Worm (Caenorhabditis elegans) whole organism, L3 larva: ENCODE data around the gene attf-2.

Experiments used
- R02D3.7 ChIP-seq: fragments of 150-350 bp; optimal IDR thresholded peaks from 2 replicates; lab custom pipeline; 2014; ENCODE audit warnings: missing biosample characterization, missing genetic modification characterization
- ZK546.5 ChIP-seq: sonication (generic microtip); optimal IDR thresholded peaks from 2 replicates; lab custom pipeline; 2017; ENCODE audit warnings: missing biosample characterization, missing genetic modification characterization
- aly-2 ChIP-seq: fragments of 150-350 bp; optimal IDR thresholded peaks from 2 replicates; lab custom pipeline; 2014; ENCODE audit warnings: missing biosample characterization, missing genetic modification characterization
- ama-1 ChIP-seq: fragments of 150-350 bp; optimal IDR thresholded peaks from 2 replicates; lab custom pipeline; 2018
- ceh-16 ChIP-seq: sonication (generic microtip); optimal IDR thresholded peaks from 2 replicates; lab custom pipeline; 2017; ENCODE audit warnings: missing biosample characterization, missing genetic modification characterization
- ceh-28 ChIP-seq: fragments of 150-350 bp; optimal IDR thresholded peaks from 2 replicates; lab custom pipeline; 2014; ENCODE audit warnings: missing biosample characterization, missing genetic modification reagents, missing genetic modification characterization
- ceh-82 ChIP-seq: fragments of 150-350 bp; optimal IDR thresholded peaks from 2 replicates; lab custom pipeline; 2014; ENCODE audit warnings: missing biosample characterization, missing genetic modification characterization
- ceh-9 ChIP-seq: sonication (generic microtip); optimal IDR thresholded peaks from 2 replicates; lab custom pipeline; 2018; ENCODE audit warnings: missing biosample characterization, missing genetic modification characterization
- daf-12 ChIP-seq: fragments of 150-350 bp; optimal IDR thresholded peaks from 2 replicates; lab custom pipeline; 2014; ENCODE audit warnings: missing biosample characterization, missing genetic modification reagents, missing genetic modification characterization
- egl-27 ChIP-seq: sonication (generic microtip); optimal IDR thresholded peaks from 4 replicates; lab custom pipeline; 2017; ENCODE audit warnings: missing biosample characterization, missing genetic modification reagents, missing genetic modification characterization
- egl-5 ChIP-seq: fragments of 150-350 bp; optimal IDR thresholded peaks from 2 replicates; lab custom pipeline; 2017; ENCODE audit warnings: missing biosample characterization, missing genetic modification reagents, missing genetic modification characterization, inconsistent platforms
- elt-1 ChIP-seq: fragments of 150-350 bp; optimal IDR thresholded peaks from 2 replicates; lab custom pipeline; 2014; ENCODE audit warnings: missing biosample characterization, missing genetic modification characterization
- elt-2 ChIP-seq: sonication (generic microtip); optimal IDR thresholded peaks from 2 replicates; lab custom pipeline; 2016; ENCODE audit warnings: missing genetic modification reagents, mild to moderate bottlenecking, missing genetic modification characterization, missing compliant biosample characterization
- elt-3 ChIP-seq, 3 experiments: fragments of 150-350 bp in 1 of 3; sonication (generic microtip) in 2 of 3; optimal IDR thresholded peaks; 2 replicates in 2 of 3; 4 replicates in 1 of 3; lab custom pipeline; 2014 to 2017; ENCODE audit warnings: missing biosample characterization in 3 of 3, missing genetic modification characterization in 3 of 3
- eor-1 ChIP-seq, 2 experiments: fragments of 150-350 bp; optimal IDR thresholded peaks; 2 replicates each; lab custom pipeline; 2014 to 2018; ENCODE audit warnings: missing biosample characterization in 2 of 2, missing genetic modification characterization in 2 of 2
- fkh-10 ChIP-seq: sonication (generic microtip); optimal IDR thresholded peaks from 2 replicates; lab custom pipeline; 2017; ENCODE audit warnings: missing biosample characterization, missing genetic modification reagents, missing genetic modification characterization
- fkh-2 ChIP-seq: fragments of 150-350 bp; optimal IDR thresholded peaks from 2 replicates; lab custom pipeline; 2014; ENCODE audit warnings: missing biosample characterization, missing genetic modification reagents, missing genetic modification characterization
- fos-1 ChIP-seq: fragments of 150-350 bp; optimal IDR thresholded peaks from 2 replicates; lab custom pipeline; 2014; ENCODE audit warnings: missing biosample characterization, missing genetic modification characterization
- hmg-11 ChIP-seq: sonication (generic microtip); optimal IDR thresholded peaks from 2 replicates; lab custom pipeline; 2016; ENCODE audit warnings: missing genetic modification characterization, missing compliant biosample characterization
- jun-1 ChIP-seq: fragments of 150-350 bp; optimal IDR thresholded peaks from 2 replicates; lab custom pipeline; 2014; ENCODE audit warnings: missing biosample characterization, missing genetic modification reagents, missing genetic modification characterization
- lin-15B ChIP-seq: fragments of 150-350 bp; optimal IDR thresholded peaks from 2 replicates; lab custom pipeline; 2014; ENCODE audit warnings: missing biosample characterization, missing genetic modification characterization
- lin-39 ChIP-seq: fragments of 150-350 bp; optimal IDR thresholded peaks from 2 replicates; lab custom pipeline; 2018; ENCODE audit warnings: missing biosample characterization, missing genetic modification reagents, missing genetic modification characterization
- lsy-12 ChIP-seq: sonication (generic microtip); optimal IDR thresholded peaks from 2 replicates; lab custom pipeline; 2016; ENCODE audit warnings: mild to moderate bottlenecking, missing genetic modification characterization, missing compliant biosample characterization
- mdl-1 ChIP-seq: fragments of 150-350 bp; optimal IDR thresholded peaks from 2 replicates; lab custom pipeline; 2014; ENCODE audit warnings: missing biosample characterization, missing genetic modification characterization
- mml-1 ChIP-seq: fragments of 150-350 bp; sonication (generic microtip); optimal IDR thresholded peaks from 3 replicates; lab custom pipeline; 2014; ENCODE audit warnings: missing biosample characterization, missing genetic modification characterization
- nfya-1 ChIP-seq: sonication (generic microtip); optimal IDR thresholded peaks from 2 replicates; lab custom pipeline; 2017; ENCODE audit warnings: missing genetic modification characterization, mild to moderate bottlenecking, missing compliant biosample characterization, antibody characterized with exemption, moderate library complexity; ENCODE audit not compliant: insufficient read depth
- nhr-11 ChIP-seq: fragments of 150-350 bp; optimal IDR thresholded peaks from 2 replicates; lab custom pipeline; 2014; ENCODE audit warnings: missing biosample characterization, missing genetic modification characterization
- nhr-12 ChIP-seq: fragments of 150-350 bp; optimal IDR thresholded peaks from 2 replicates; lab custom pipeline; 2014; ENCODE audit warnings: missing biosample characterization, missing genetic modification characterization
- nhr-23 ChIP-seq: fragments of 150-350 bp; optimal IDR thresholded peaks from 2 replicates; lab custom pipeline; 2014; ENCODE audit warnings: missing biosample characterization, missing genetic modification reagents, missing genetic modification characterization
- nhr-237 ChIP-seq: fragments of 150-350 bp; optimal IDR thresholded peaks from 2 replicates; lab custom pipeline; 2014; ENCODE audit warnings: missing biosample characterization, missing genetic modification characterization
- nhr-25 ChIP-seq: sonication (generic microtip); optimal IDR thresholded peaks from 2 replicates; lab custom pipeline; 2017; ENCODE audit warnings: missing biosample characterization, missing genetic modification characterization
- nhr-28 ChIP-seq: fragments of 150-350 bp; optimal IDR thresholded peaks from 2 replicates; lab custom pipeline; 2014; ENCODE audit warnings: missing biosample characterization, missing genetic modification characterization
- nhr-43 ChIP-seq: sonication (generic microtip); optimal IDR thresholded peaks from 2 replicates; lab custom pipeline; 2016; ENCODE audit warnings: mild to moderate bottlenecking, missing genetic modification characterization, missing compliant biosample characterization; ENCODE audit not compliant: poor library complexity, severe bottlenecking
- nhr-67 ChIP-seq: fragments of 150-350 bp; optimal IDR thresholded peaks from 2 replicates; lab custom pipeline; 2014; ENCODE audit warnings: missing biosample characterization, missing genetic modification characterization
- nhr-76 ChIP-seq: fragments of 150-350 bp; sonication (generic microtip); optimal IDR thresholded peaks from 5 replicates; lab custom pipeline; 2014; ENCODE audit warnings: missing biosample characterization, missing genetic modification characterization
- nhr-77 ChIP-seq: fragments of 150-350 bp; optimal IDR thresholded peaks from 2 replicates; lab custom pipeline; 2014; ENCODE audit warnings: missing biosample characterization, missing genetic modification characterization
- pha-4 ChIP-seq: fragments of 150-350 bp; optimal IDR thresholded peaks from 2 replicates; lab custom pipeline; 2014; ENCODE audit warnings: missing biosample characterization, missing genetic modification reagents, missing genetic modification characterization
- pqm-1 ChIP-seq: fragments of 150-350 bp; optimal IDR thresholded peaks from 2 replicates; lab custom pipeline; 2017; ENCODE audit warnings: missing biosample characterization, missing genetic modification characterization, inconsistent platforms
- sea-2 ChIP-seq: fragments of 150-350 bp; sonication (generic microtip); optimal IDR thresholded peaks from 4 replicates; lab custom pipeline; 2014; ENCODE audit warnings: missing biosample characterization, missing genetic modification reagents, missing genetic modification characterization
- skn-1 ChIP-seq: fragments of 150-350 bp; optimal IDR thresholded peaks from 2 replicates; lab custom pipeline; 2014; ENCODE audit warnings: missing biosample characterization, missing genetic modification characterization
- snpc-4 ChIP-seq: fragments of 150-350 bp; optimal IDR thresholded peaks from 2 replicates; lab custom pipeline; 2014; ENCODE audit warnings: missing biosample characterization, missing genetic modification characterization
- tbx-2 ChIP-seq: sonication (generic microtip); optimal IDR thresholded peaks from 2 replicates; lab custom pipeline; 2016; ENCODE audit warnings: mild to moderate bottlenecking, missing genetic modification characterization, missing compliant biosample characterization
- unc-39 ChIP-seq: sonication (generic microtip); optimal IDR thresholded peaks from 4 replicates; lab custom pipeline; 2017; ENCODE audit warnings: missing biosample characterization, missing genetic modification characterization
- unc-62 ChIP-seq: fragments of 150-350 bp; sonication (generic microtip); optimal IDR thresholded peaks from 4 replicates; lab custom pipeline; 2014; ENCODE audit warnings: missing biosample characterization, missing genetic modification reagents, missing genetic modification characterization
- zag-1 ChIP-seq: fragments of 150-350 bp; optimal IDR thresholded peaks from 2 replicates; lab custom pipeline; 2014; ENCODE audit warnings: missing biosample characterization, missing genetic modification characterization
- ztf-11 ChIP-seq: fragments of 150-350 bp; optimal IDR thresholded peaks from 2 replicates; lab custom pipeline; 2014; ENCODE audit warnings: missing biosample characterization, missing genetic modification characterization
- ztf-4 ChIP-seq: fragments of 150-350 bp; optimal IDR thresholded peaks from 2 replicates; lab custom pipeline; 2014; ENCODE audit warnings: missing biosample characterization, missing genetic modification characterization

Gene attf-2

DNA sequence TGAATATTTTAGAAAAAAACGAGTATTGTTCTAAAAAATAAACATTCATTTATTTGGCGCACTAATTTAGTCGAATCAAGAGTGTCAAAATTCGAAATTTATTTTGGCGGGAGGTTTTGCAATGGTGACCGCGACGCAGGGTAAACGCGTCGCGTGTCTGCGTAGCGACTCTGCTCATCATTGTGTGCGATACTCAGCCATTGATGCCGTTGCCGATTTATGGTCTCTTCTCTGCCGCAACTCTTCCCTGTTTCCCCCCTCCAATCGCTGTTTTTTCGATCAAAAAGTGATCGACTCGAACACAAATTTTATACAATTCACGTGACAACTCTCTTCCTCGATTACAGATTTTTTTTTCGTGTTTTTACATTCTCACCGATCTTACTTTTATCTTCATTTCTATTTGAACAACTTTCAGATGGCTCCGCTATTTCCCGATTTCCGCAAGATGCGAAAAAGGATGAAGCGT, 595 bp upstream of the attf-2 start, which contains the start of gene F09G2.2:
Gene F09G2.2 (plus strand): TSS at position 419 of the 469 bp plus-strand sequence.
- no peak for TF ChIP-seq sea-2
- peak; percentile 71 for TF ChIP-seq R02D3.7 (tag; lab: Kevin White, UChicago)
- no peak for TF ChIP-seq zag-1 (tag; lab: Kevin White, UChicago)
- no peak for TF ChIP-seq mdl-1 (tag; lab: Kevin White, UChicago)
- peak; percentile 95 for TF ChIP-seq nfya-1 (tag; lab: Kevin White, UChicago)
- TF ChIP-seq aly-2: no peak
- TF ChIP-seq fos-1 (tag; lab: Kevin White, UChicago): no peak
- peak; percentile 78 for TF ChIP-seq ama-1 (lab: Kevin White, UChicago)
- peak; percentile 82 for TF ChIP-seq snpc-4 (tag; lab: Kevin White, UChicago)
- TF ChIP-seq ceh-9: no peak
- peak; percentile 2 for TF ChIP-seq ceh-82 (tag; lab: Kevin White, UChicago)
- peak; percentile 86 for TF ChIP-seq nhr-43
- peak; percentile 89 for TF ChIP-seq pha-4 (tag; lab: Kevin White, UChicago)
- TF ChIP-seq eor-1 (tag; optimal IDR thresholded peaks at IDR 0.05; lab: Kevin White, UChicago): no peak
- no peak for TF ChIP-seq ceh-16 (tag; lab: Kevin White, UChicago)
- TF ChIP-seq nhr-67 (tag; lab: Kevin White, UChicago): no peak
- peak; percentile 92 for TF ChIP-seq lin-15B (tag; lab: Kevin White, UChicago)
- TF ChIP-seq lin-39 (tag; lab: Kevin White, UChicago): peak; percentile 97
- TF ChIP-seq nhr-23 (tag; lab: Kevin White, UChicago): peak; percentile 96
- no peak for TF ChIP-seq fkh-2 (tag; lab: Kevin White, UChicago)
- TF ChIP-seq nhr-12 (tag; lab: Kevin White, UChicago): no peak
- peak; percentile 8 for TF ChIP-seq fkh-10 (GFP tag; lab: Kevin White, UChicago)
- TF ChIP-seq pqm-1 (tag; lab: Kevin White, UChicago): peak; percentile 75
- no peak for TF ChIP-seq unc-62 (GFP tag; lab: Kevin White, UChicago)
- TF ChIP-seq lsy-12 (tag; lab: Kevin White, UChicago): peak; percentile 67
- TF ChIP-seq ceh-28 (tag; lab: Kevin White, UChicago): peak; percentile 64
- TF ChIP-seq tbx-2 (tag; lab: Kevin White, UChicago): peak; percentile 45
- peak; percentile 87 for TF ChIP-seq egl-5 (tag; lab: Kevin White, UChicago)
- TF ChIP-seq nhr-11: no peak
- TF ChIP-seq ZK546.5: peak; percentile 16
- no peak for TF ChIP-seq daf-12 (tag; lab: Kevin White, UChicago)
- no peak for TF ChIP-seq ztf-11 (tag; lab: Kevin White, UChicago)
- TF ChIP-seq nhr-28 (tag; lab: Kevin White, UChicago): no peak
- TF ChIP-seq ztf-4 (tag; lab: Kevin White, UChicago): peak; percentile 32
- TF ChIP-seq nhr-77 (tag; lab: Kevin White, UChicago): no peak
- no peak for TF ChIP-seq mml-1 (tag; lab: Kevin White, UChicago)
- TF ChIP-seq nhr-25 (tag; lab: Kevin White, UChicago): peak; percentile 96
- TF ChIP-seq nhr-76 (tag; lab: Kevin White, UChicago): no peak
- peak; percentile 82 for TF ChIP-seq hmg-11 (tag; lab: Kevin White, UChicago)
- TF ChIP-seq elt-3 (tag; optimal IDR thresholded peaks at IDR 0.05; lab: Kevin White, UChicago): no peak
- peak; percentile 59 for TF ChIP-seq elt-1 (tag; lab: Kevin White, UChicago)
- TF ChIP-seq jun-1 (tag; lab: Kevin White, UChicago): peak; percentile 94
- peak; percentile 89 for TF ChIP-seq elt-2 (tag; lab: Kevin White, UChicago)
- TF ChIP-seq egl-27 (tag; lab: Kevin White, UChicago): peak; percentile 46
- no peak for TF ChIP-seq nhr-237 (tag; lab: Kevin White, UChicago)
- peak; percentile 90 for TF ChIP-seq skn-1
- no peak for TF ChIP-seq unc-39 (tag; lab: Kevin White, UChicago)
